Worm (Caenorhabditis elegans) whole organism, L3 larva: ENCODE measurements around the gene F56H9.6.
A peak's percentile ranks its signal among the peaks of the same experiment; 100 is the strongest.

Experiments
- R02D3.7 ChIP-seq: fragments of 150-350 bp; optimal IDR thresholded peaks from 2 replicates; lab custom pipeline; 2014; ENCODE audit warnings: missing biosample characterization, missing genetic modification characterization
- ZK546.5 ChIP-seq: sonication (generic microtip); optimal IDR thresholded peaks from 2 replicates; lab custom pipeline; 2017; ENCODE audit warnings: missing biosample characterization, missing genetic modification characterization
- aly-2 ChIP-seq: fragments of 150-350 bp; optimal IDR thresholded peaks from 2 replicates; lab custom pipeline; 2014; ENCODE audit warnings: missing biosample characterization, missing genetic modification characterization
- ama-1 ChIP-seq: fragments of 150-350 bp; optimal IDR thresholded peaks from 2 replicates; lab custom pipeline; 2018
- ceh-16 ChIP-seq: sonication (generic microtip); optimal IDR thresholded peaks from 2 replicates; lab custom pipeline; 2017; ENCODE audit warnings: missing biosample characterization, missing genetic modification characterization
- ceh-28 ChIP-seq: fragments of 150-350 bp; optimal IDR thresholded peaks from 2 replicates; lab custom pipeline; 2014; ENCODE audit warnings: missing biosample characterization, missing genetic modification reagents, missing genetic modification characterization
- ceh-9 ChIP-seq: sonication (generic microtip); optimal IDR thresholded peaks from 2 replicates; lab custom pipeline; 2018; ENCODE audit warnings: missing biosample characterization, missing genetic modification characterization
- daf-12 ChIP-seq: fragments of 150-350 bp; optimal IDR thresholded peaks from 2 replicates; lab custom pipeline; 2014; ENCODE audit warnings: missing biosample characterization, missing genetic modification reagents, missing genetic modification characterization
- fkh-10 ChIP-seq: sonication (generic microtip); optimal IDR thresholded peaks from 2 replicates; lab custom pipeline; 2017; ENCODE audit warnings: missing biosample characterization, missing genetic modification reagents, missing genetic modification characterization
- fkh-2 ChIP-seq: fragments of 150-350 bp; optimal IDR thresholded peaks from 2 replicates; lab custom pipeline; 2014; ENCODE audit warnings: missing biosample characterization, missing genetic modification reagents, missing genetic modification characterization
- fos-1 ChIP-seq: fragments of 150-350 bp; optimal IDR thresholded peaks from 2 replicates; lab custom pipeline; 2014; ENCODE audit warnings: missing biosample characterization, missing genetic modification characterization
- hmg-11 ChIP-seq: sonication (generic microtip); optimal IDR thresholded peaks from 2 replicates; lab custom pipeline; 2016; ENCODE audit warnings: missing genetic modification characterization, missing compliant biosample characterization
- lin-15B ChIP-seq: fragments of 150-350 bp; optimal IDR thresholded peaks from 2 replicates; lab custom pipeline; 2014; ENCODE audit warnings: missing biosample characterization, missing genetic modification characterization
- lin-39 ChIP-seq: fragments of 150-350 bp; optimal IDR thresholded peaks from 2 replicates; lab custom pipeline; 2018; ENCODE audit warnings: missing biosample characterization, missing genetic modification reagents, missing genetic modification characterization
- lsy-12 ChIP-seq: sonication (generic microtip); optimal IDR thresholded peaks from 2 replicates; lab custom pipeline; 2016; ENCODE audit warnings: mild to moderate bottlenecking, missing genetic modification characterization, missing compliant biosample characterization
- mdl-1 ChIP-seq: fragments of 150-350 bp; optimal IDR thresholded peaks from 2 replicates; lab custom pipeline; 2014; ENCODE audit warnings: missing biosample characterization, missing genetic modification characterization
- mml-1 ChIP-seq: fragments of 150-350 bp; sonication (generic microtip); optimal IDR thresholded peaks from 3 replicates; lab custom pipeline; 2014; ENCODE audit warnings: missing biosample characterization, missing genetic modification characterization
- nfya-1 ChIP-seq: sonication (generic microtip); optimal IDR thresholded peaks from 2 replicates; lab custom pipeline; 2017; ENCODE audit warnings: missing genetic modification characterization, mild to moderate bottlenecking, missing compliant biosample characterization, antibody characterized with exemption, moderate library complexity; ENCODE audit not compliant: insufficient read depth
- nhr-12 ChIP-seq: fragments of 150-350 bp; optimal IDR thresholded peaks from 2 replicates; lab custom pipeline; 2014; ENCODE audit warnings: missing biosample characterization, missing genetic modification characterization
- nhr-237 ChIP-seq: fragments of 150-350 bp; optimal IDR thresholded peaks from 2 replicates; lab custom pipeline; 2014; ENCODE audit warnings: missing biosample characterization, missing genetic modification characterization
- nhr-28 ChIP-seq: fragments of 150-350 bp; optimal IDR thresholded peaks from 2 replicates; lab custom pipeline; 2014; ENCODE audit warnings: missing biosample characterization, missing genetic modification characterization
- nhr-43 ChIP-seq: sonication (generic microtip); optimal IDR thresholded peaks from 2 replicates; lab custom pipeline; 2016; ENCODE audit warnings: mild to moderate bottlenecking, missing genetic modification characterization, missing compliant biosample characterization; ENCODE audit not compliant: poor library complexity, severe bottlenecking
- nhr-77 ChIP-seq: fragments of 150-350 bp; optimal IDR thresholded peaks from 2 replicates; lab custom pipeline; 2014; ENCODE audit warnings: missing biosample characterization, missing genetic modification characterization
- sea-2 ChIP-seq: fragments of 150-350 bp; sonication (generic microtip); optimal IDR thresholded peaks from 4 replicates; lab custom pipeline; 2014; ENCODE audit warnings: missing biosample characterization, missing genetic modification reagents, missing genetic modification characterization
- skn-1 ChIP-seq: fragments of 150-350 bp; optimal IDR thresholded peaks from 2 replicates; lab custom pipeline; 2014; ENCODE audit warnings: missing biosample characterization, missing genetic modification characterization
- snpc-4 ChIP-seq: fragments of 150-350 bp; optimal IDR thresholded peaks from 2 replicates; lab custom pipeline; 2014; ENCODE audit warnings: missing biosample characterization, missing genetic modification characterization
- tbx-2 ChIP-seq: sonication (generic microtip); optimal IDR thresholded peaks from 2 replicates; lab custom pipeline; 2016; ENCODE audit warnings: mild to moderate bottlenecking, missing genetic modification characterization, missing compliant biosample characterization
- unc-39 ChIP-seq: sonication (generic microtip); optimal IDR thresholded peaks from 4 replicates; lab custom pipeline; 2017; ENCODE audit warnings: missing biosample characterization, missing genetic modification characterization
- unc-62 ChIP-seq: fragments of 150-350 bp; sonication (generic microtip); optimal IDR thresholded peaks from 4 replicates; lab custom pipeline; 2014; ENCODE audit warnings: missing biosample characterization, missing genetic modification reagents, missing genetic modification characterization
- zag-1 ChIP-seq: fragments of 150-350 bp; optimal IDR thresholded peaks from 2 replicates; lab custom pipeline; 2014; ENCODE audit warnings: missing biosample characterization, missing genetic modification characterization
- ztf-11 ChIP-seq: fragments of 150-350 bp; optimal IDR thresholded peaks from 2 replicates; lab custom pipeline; 2014; ENCODE audit warnings: missing biosample characterization, missing genetic modification characterization
- ztf-4 ChIP-seq: fragments of 150-350 bp; optimal IDR thresholded peaks from 2 replicates; lab custom pipeline; 2014; ENCODE audit warnings: missing biosample characterization, missing genetic modification characterization

Gene F56H9.6

DNA sequence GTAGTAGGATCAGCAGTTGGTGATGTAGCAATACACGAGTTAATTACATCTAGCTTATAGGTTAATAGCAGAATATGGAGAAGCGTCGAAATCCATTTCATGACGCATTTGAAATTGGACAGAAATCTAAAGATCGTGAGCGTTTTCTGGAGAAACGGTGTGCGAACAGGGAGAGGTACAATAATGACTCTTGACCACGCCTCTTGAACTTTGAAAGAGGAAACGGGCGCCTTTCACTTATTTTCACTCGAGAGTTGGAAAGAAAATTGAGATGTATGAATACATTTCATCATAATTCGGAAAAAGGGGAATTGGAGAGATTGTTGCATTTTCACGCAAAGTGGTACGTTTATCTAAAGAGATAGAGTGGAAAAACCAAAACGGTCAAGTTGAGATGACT lies at the start of gene F56H9.6:
TSS of gene F56H9.6 (minus strand) at position 101 of the 400 bp plus-strand sequence.
- TF ChIP-seq lin-39 (tag; lab: Kevin White, UChicago) (no peak), hmg-11 (no peak), nhr-237 (tag; lab: Kevin White, UChicago) (no peak), fkh-10 (no peak), aly-2 (tag; lab: Kevin White, UChicago) (no peak), nhr-43 (no peak), skn-1 (no peak), ceh-16 (tag; lab: Kevin White, UChicago) (no peak), snpc-4 (tag; lab: Kevin White, UChicago) (no peak), lsy-12 (tag; lab: Kevin White, UChicago) (no peak), nhr-77 (tag; lab: Kevin White, UChicago) (no peak), fos-1 (tag; lab: Kevin White, UChicago) (no peak), unc-62 (GFP tag; lab: Kevin White, UChicago) (no peak), ceh-28 (no peak), zag-1 (tag; lab: Kevin White, UChicago) (no peak), ZK546.5 (tag; lab: Kevin White, UChicago) (no peak)

DNA sequence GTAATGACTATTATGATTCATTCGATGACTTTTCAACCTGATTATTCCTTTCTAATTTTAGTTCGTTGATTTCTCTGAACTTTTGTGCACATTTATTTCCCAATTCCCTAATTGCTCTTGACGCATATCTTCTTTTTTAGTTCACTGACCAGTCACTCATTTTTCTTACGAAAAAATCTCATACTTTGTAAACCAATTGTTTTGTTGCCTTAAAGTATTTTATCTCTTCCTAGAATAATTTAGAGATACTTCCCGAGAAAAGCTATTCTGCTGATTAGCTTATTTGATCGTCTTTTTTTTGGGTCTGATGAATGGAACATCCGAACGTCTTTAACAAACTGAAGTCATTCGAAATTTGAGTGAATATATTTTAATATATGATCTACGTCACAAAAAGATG lies 49.6 kb upstream of the F56H9.6 start:
- no peak for TF ChIP-seq lin-15B (tag; lab: Kevin White, UChicago)

DNA sequence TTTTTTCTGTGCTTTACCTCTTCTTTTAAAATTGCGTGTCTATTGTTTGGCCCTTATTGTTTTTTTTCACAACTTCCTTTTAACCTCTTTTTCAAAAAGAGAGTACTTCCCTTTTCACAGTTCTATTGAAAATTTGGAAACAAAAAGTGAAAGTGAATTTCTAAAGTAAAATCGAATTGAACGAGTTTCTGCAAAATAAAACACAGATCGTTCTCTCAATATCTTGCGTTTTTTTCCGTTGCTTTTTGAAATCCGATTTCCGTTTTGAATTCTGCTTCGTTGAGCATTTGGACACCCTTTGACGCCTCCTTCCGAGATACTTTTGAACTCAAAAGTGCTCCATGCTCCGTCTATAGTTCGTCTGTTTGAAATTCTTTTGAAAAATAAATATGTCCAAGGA lies 46.7 kb upstream of the F56H9.6 start:
- TF ChIP-seq fkh-10 = peak; percentile 57
- no peak for TF ChIP-seq lin-15B (tag; lab: Kevin White, UChicago)

DNA sequence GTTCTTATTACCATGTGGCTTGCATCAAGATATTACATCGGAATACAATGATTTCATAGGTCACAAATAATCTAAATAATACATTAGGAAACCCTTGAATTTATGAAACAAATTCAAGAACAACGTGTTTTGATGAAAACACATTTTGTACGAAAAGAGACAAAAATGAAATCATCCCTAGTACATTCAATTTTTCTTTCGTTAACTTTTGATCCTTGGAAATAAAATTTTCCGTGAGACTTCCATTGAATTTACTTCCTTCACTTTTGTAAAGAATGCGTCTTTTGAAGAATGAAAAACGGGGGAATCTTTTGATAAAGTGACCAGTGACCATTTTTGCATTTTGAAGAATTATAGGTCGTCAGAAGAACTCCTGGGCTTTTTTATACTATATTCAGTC lies 44.1 kb upstream of the F56H9.6 start:
- TF ChIP-seq aly-2 (tag; lab: Kevin White, UChicago) (no peak), mml-1 (tag; lab: Kevin White, UChicago) (no peak), lin-15B (tag; lab: Kevin White, UChicago) (no peak), fkh-10 (peak; percentile 81), unc-39 (tag; lab: Kevin White, UChicago) (no peak), fos-1 (tag; lab: Kevin White, UChicago) (no peak), lsy-12 (tag; lab: Kevin White, UChicago) (no peak)

DNA sequence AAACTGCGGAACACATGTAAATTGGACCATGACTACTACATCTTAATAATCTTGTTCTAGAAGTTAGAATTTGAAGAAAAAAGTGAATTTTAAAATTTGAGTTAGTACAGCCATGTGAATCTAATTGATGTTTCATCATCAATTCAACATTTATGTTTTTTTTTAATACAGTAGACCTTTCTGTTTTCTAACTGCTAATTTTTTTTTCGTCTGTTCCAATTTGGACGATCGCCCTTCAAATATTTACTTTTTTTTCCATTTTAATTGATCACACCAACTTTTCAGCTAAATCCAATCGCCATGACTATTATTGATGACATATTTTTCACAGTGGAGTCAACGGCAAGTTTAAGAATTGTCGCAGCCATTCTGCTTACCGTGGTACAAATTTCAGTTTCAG lies 41.0 kb upstream of the F56H9.6 start, which contains the start of gene srx-116:
TSS of gene srx-116 (plus strand) at position 301 of the 400 bp plus-strand sequence.
- no peak for TF ChIP-seq nhr-237 (tag; lab: Kevin White, UChicago)

DNA sequence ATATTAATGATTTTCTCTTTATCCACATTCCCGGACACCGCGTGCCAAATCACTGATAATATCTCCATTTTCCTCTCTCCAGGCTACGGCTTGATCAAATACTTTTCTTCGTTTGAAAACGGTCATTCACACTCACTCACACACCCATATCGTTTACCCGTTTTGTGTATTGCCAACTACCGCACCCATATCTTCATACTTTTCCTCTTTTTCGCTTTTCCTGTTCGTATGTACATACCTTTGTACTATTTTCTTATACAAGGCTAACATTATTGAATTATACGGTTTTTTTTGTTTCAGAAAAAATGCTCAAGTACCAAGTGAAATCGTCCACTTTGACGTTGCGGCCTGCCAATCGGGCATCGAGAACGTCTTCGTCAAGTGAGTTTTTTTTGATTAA lies 38.3 kb upstream of the F56H9.6 start, which contains the start of gene W05B10.4:
TSS of gene W05B10.4 (plus strand) at position 301 of the 400 bp plus-strand sequence.
- TF ChIP-seq sea-2 (GFP tag; lab: Kevin White, UChicago) (no peak), ztf-11 (tag; lab: Kevin White, UChicago) (no peak), hmg-11 (no peak), snpc-4 (tag; lab: Kevin White, UChicago) (no peak), tbx-2 (tag; lab: Kevin White, UChicago) (no peak), skn-1 (no peak), mml-1 (tag; lab: Kevin White, UChicago) (no peak), ZK546.5 (tag; lab: Kevin White, UChicago) (no peak), fkh-2 (tag; lab: Kevin White, UChicago) (no peak), nfya-1 (tag; lab: Kevin White, UChicago) (no peak), mdl-1 (tag; lab: Kevin White, UChicago) (no peak), R02D3.7 (tag; lab: Kevin White, UChicago) (no peak), lin-15B (tag; lab: Kevin White, UChicago) (no peak)

DNA sequence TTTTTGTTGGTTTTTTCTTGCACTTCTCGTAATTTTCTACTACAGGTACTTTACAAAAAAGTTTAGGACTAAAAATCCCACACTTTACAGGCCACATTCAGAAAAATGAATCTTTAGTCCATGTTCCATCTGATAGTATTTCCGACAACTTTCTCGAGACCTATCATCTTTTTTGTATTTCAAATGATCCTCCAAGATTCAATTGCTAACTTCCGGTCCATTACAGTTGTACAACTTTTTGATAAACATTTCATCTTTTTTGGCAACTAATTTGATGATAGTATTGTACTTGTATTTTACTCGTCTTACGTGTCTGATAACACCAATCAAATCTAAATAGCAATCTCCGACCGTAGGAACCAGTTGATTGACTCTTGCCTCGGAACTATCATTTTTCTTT lies 37.8 kb upstream of the F56H9.6 start:
- TF ChIP-seq sea-2 (GFP tag; lab: Kevin White, UChicago) (no peak), ztf-11 (tag; lab: Kevin White, UChicago) (no peak), nhr-43 (no peak), aly-2 (tag; lab: Kevin White, UChicago) (no peak), unc-39 (tag; lab: Kevin White, UChicago) (no peak)

DNA sequence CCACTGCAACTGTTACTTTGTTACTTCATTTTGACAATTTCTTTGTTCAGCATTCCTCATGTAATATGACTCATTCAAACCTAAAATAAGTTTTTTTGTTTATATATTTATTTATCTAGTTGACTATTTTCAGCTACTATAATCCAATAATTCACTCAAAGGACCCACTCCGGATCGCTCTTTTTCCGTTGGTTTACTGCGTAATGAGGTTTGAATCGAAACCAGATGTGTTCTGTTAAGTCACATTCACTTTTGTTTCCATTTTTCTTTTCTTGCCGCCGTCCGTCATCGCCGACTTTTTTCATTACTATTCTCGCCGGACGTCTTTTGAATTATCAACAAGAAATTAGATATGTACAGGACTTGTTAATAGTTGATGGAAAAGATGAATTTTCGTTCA lies 33.7 kb upstream of the F56H9.6 start:
- no peak for TF ChIP-seq fos-1 (tag; lab: Kevin White, UChicago)
- no peak for TF ChIP-seq zag-1 (tag; lab: Kevin White, UChicago)
- no peak for TF ChIP-seq daf-12 (tag; lab: Kevin White, UChicago)
- TF ChIP-seq hmg-11 = no peak
- TF ChIP-seq fkh-2 (tag; lab: Kevin White, UChicago) = no peak
- TF ChIP-seq R02D3.7 (tag; lab: Kevin White, UChicago) = no peak
- TF ChIP-seq nhr-43 = no peak
- TF ChIP-seq nhr-12 (tag; lab: Kevin White, UChicago) = no peak
- TF ChIP-seq ceh-9 (tag; lab: Kevin White, UChicago) = no peak
- TF ChIP-seq ztf-4 (tag; lab: Kevin White, UChicago) = no peak
- TF ChIP-seq fkh-10 = no peak
- no peak for TF ChIP-seq nhr-28 (tag; lab: Kevin White, UChicago)
- TF ChIP-seq ZK546.5 (tag; lab: Kevin White, UChicago) = no peak
- TF ChIP-seq lsy-12 (tag; lab: Kevin White, UChicago) = no peak
- TF ChIP-seq ztf-11 (tag; lab: Kevin White, UChicago) = no peak
- TF ChIP-seq ama-1 (lab: Kevin White, UChicago) = no peak
